ENCODE assay signal across 5 worm cellular contexts in genomic region chrII:6897507-6897906, ce11.
TF ChIP-seq lines count a peak whose summit lies in the region.

TSS of gene C44B7.11 (minus strand) at chrII:6897540.

TF ChIP-seq in whole organism, L1 larva, 84 proteins besides CTCF, POLR2A, EP300 and RAD21:
- no peak for TF ChIP-seq alr-1 (tag; optimal IDR thresholded peaks at IDR 0.05; lab: Kevin White, UChicago; ENCODE audit: borderline replicate concordance)
- TF ChIP-seq C04F5.9 (tag; optimal IDR thresholded peaks at IDR 0.05; lab: Kevin White, UChicago): no peak
- TF ChIP-seq nhr-11 (tag; optimal IDR thresholded peaks at IDR 0.05; lab: Kevin White, UChicago): no peak
- no peak for TF ChIP-seq ceh-8 (GFP tag; optimal IDR thresholded peaks at IDR 0.05; lab: Kevin White, UChicago)
- TF ChIP-seq mep-1 (tag; optimal IDR thresholded peaks at IDR 0.05; lab: Kevin White, UChicago): peak; percentile 5
- TF ChIP-seq blmp-1 (tag; optimal IDR thresholded peaks at IDR 0.05; lab: Kevin White, UChicago): peak; percentile 19
- no peak for TF ChIP-seq mef-2 (tag; optimal IDR thresholded peaks at IDR 0.05; lab: Kevin White, UChicago)
- no peak for TF ChIP-seq snpc-4 (tag; optimal IDR thresholded peaks at IDR 0.05; lab: Kevin White, UChicago)
- no peak for TF ChIP-seq tlp-1 (tag; optimal IDR thresholded peaks at IDR 0.05; lab: Kevin White, UChicago)
- TF ChIP-seq nhr-84 (tag; optimal IDR thresholded peaks at IDR 0.05; lab: Kevin White, UChicago): no peak
- TF ChIP-seq nhr-237 (tag; optimal IDR thresholded peaks at IDR 0.05; lab: Kevin White, UChicago): no peak
- TF ChIP-seq egl-27 (tag; optimal IDR thresholded peaks at IDR 0.05; lab: Kevin White, UChicago): no peak
- TF ChIP-seq efl-1 (optimal IDR thresholded peaks at IDR 0.05; lab: Kevin White, UChicago): no peak
- TF ChIP-seq efl-1 (GFP tag; optimal IDR thresholded peaks at IDR 0.05 in 1 of 2; lab: Kevin White, UChicago): peak in 1 of 2 experiments; percentile 11
- no peak for TF ChIP-seq nhr-12 (tag; optimal IDR thresholded peaks at IDR 0.05; lab: Kevin White, UChicago)
- no peak for TF ChIP-seq lin-13 (GFP tag; optimal IDR thresholded peaks at IDR 0.05; lab: Kevin White, UChicago)
- no peak for TF ChIP-seq isw-1 (GFP tag; IDR thresholded peaks at IDR 0.05; lab: Robert Waterston, UW)
TF ChIP-seq in whole organism, L1 larva: peak in this region for 3.

TF ChIP-seq in whole organism, L2 larva, 48 proteins besides CTCF, POLR2A, EP300 and RAD21:
- TF ChIP-seq nhr-25 (tag; optimal IDR thresholded peaks at IDR 0.05; lab: Kevin White, UChicago) (no peak), R02D3.7 (tag; optimal IDR thresholded peaks at IDR 0.05; lab: Kevin White, UChicago) (no peak), unc-39 (tag; optimal IDR thresholded peaks at IDR 0.05; lab: Kevin White, UChicago) (no peak), fos-1 (tag; optimal IDR thresholded peaks at IDR 0.05; lab: Kevin White, UChicago) (peak; percentile 52)

TF ChIP-seq in whole organism, L3 larva, 47 proteins besides CTCF, POLR2A, EP300 and RAD21:
- TF ChIP-seq zag-1 (tag; optimal IDR thresholded peaks at IDR 0.05; lab: Kevin White, UChicago): no peak
- TF ChIP-seq hmg-11 (tag; optimal IDR thresholded peaks at IDR 0.05; lab: Kevin White, UChicago): no peak
- no peak for TF ChIP-seq nhr-76 (tag; optimal IDR thresholded peaks at IDR 0.05; lab: Kevin White, UChicago)
- TF ChIP-seq mdl-1 (tag; optimal IDR thresholded peaks at IDR 0.05; lab: Kevin White, UChicago): no peak
- peak; percentile 29 for TF ChIP-seq pqm-1 (tag; optimal IDR thresholded peaks at IDR 0.05; lab: Kevin White, UChicago)
- TF ChIP-seq egl-5 (tag; optimal IDR thresholded peaks at IDR 0.05; lab: Kevin White, UChicago): no peak
- TF ChIP-seq egl-27 (tag; optimal IDR thresholded peaks at IDR 0.05; lab: Kevin White, UChicago): no peak
- peak; percentile 34 for TF ChIP-seq elt-2 (tag; optimal IDR thresholded peaks at IDR 0.05; lab: Kevin White, UChicago)
- TF ChIP-seq fkh-2 (tag; optimal IDR thresholded peaks at IDR 0.05; lab: Kevin White, UChicago): no peak
- TF ChIP-seq ztf-11 (tag; optimal IDR thresholded peaks at IDR 0.05; lab: Kevin White, UChicago): no peak
- no peak for TF ChIP-seq nfya-1 (tag; optimal IDR thresholded peaks at IDR 0.05; lab: Kevin White, UChicago; ENCODE audit: insufficient read depth)

TF ChIP-seq in whole organism, L4 larva, 104 proteins besides CTCF, POLR2A, EP300 and RAD21:
- TF ChIP-seq ztf-7 (tag; optimal IDR thresholded peaks at IDR 0.05; lab: Kevin White, UChicago): peak; percentile 19
- TF ChIP-seq dpl-1 (GFP tag; optimal IDR thresholded peaks at IDR 0.05; lab: Kevin White, UChicago): no peak
- TF ChIP-seq madf-5 (GFP tag; IDR thresholded peaks at IDR 0.05; lab: Robert Waterston, UW): no peak
- TF ChIP-seq daf-16 (GFP tag; optimal IDR thresholded peaks at IDR 0.05; lab: Kevin White, UChicago): no peak
- peak; percentile 32 for TF ChIP-seq daf-16 (tag; optimal IDR thresholded peaks at IDR 0.05; lab: Kevin White, UChicago)
- no peak for TF ChIP-seq Y48G9A.11 (GFP tag; IDR thresholded peaks at IDR 0.05; lab: Robert Waterston, UW)
- TF ChIP-seq dve-1 (tag; optimal IDR thresholded peaks at IDR 0.05; lab: Kevin White, UChicago; ENCODE audit: insufficient read depth): peak; percentile 10
- TF ChIP-seq nhr-28 (tag; optimal IDR thresholded peaks at IDR 0.05; lab: Kevin White, UChicago): peak; percentile 46
- TF ChIP-seq pqm-1 (tag; optimal IDR thresholded peaks at IDR 0.05; lab: Kevin White, UChicago): peak; percentile 64
- TF ChIP-seq ztf-11 (tag; optimal IDR thresholded peaks at IDR 0.05; lab: Kevin White, UChicago): no peak

TF ChIP-seq in whole organism, young adult, 124 proteins besides CTCF, POLR2A, EP300 and RAD21:
- no peak for TF ChIP-seq B0019.2 (GFP tag; conservative IDR thresholded peaks at IDR 0.05; lab: Robert Waterston, UW)
- TF ChIP-seq hsf-1 (GFP tag; IDR thresholded peaks at IDR 0.05; lab: Robert Waterston, UW): no peak
- TF ChIP-seq F33H1.4 (GFP tag; IDR thresholded peaks at IDR 0.05; lab: Robert Waterston, UW): no peak
- peak; percentile 30 for TF ChIP-seq nhr-80 (tag; optimal IDR thresholded peaks at IDR 0.05; lab: Kevin White, UChicago)
- no peak for TF ChIP-seq F10E7.11 (tag; optimal IDR thresholded peaks at IDR 0.05; lab: Kevin White, UChicago)
